Worm (Caenorhabditis elegans) whole organism, L4 larva: ENCODE results near the gene B0507.7.
"Not testable (repeated sequence)": the region's sequence is repeated elsewhere in the genome, so short reads cannot be mapped to it uniquely, and the experiment has no call there.

Experiments
- ama-1 ChIP-seq: fragments of 150-350 bp; optimal IDR thresholded peaks from 2 replicates; lab custom pipeline; 2014; ENCODE audit warnings: inconsistent platforms, mixed read lengths
- arid-1 ChIP-seq: fragments of 200-800 bp; sonication (Bioruptor generic); conservative IDR thresholded peaks from 2 replicates; pipeline ENCODE4 v1.3.6; 2022; ENCODE audit warnings: missing genetic modification reagents, missing genetic modification characterization, missing compliant biosample characterization
- daf-12 ChIP-seq: fragments of 150-350 bp; optimal IDR thresholded peaks from 2 replicates; lab custom pipeline; 2014; ENCODE audit warnings: missing biosample characterization, missing genetic modification reagents, missing genetic modification characterization
- dmd-8 ChIP-seq: fragments of 200-800 bp; sonication (Bioruptor generic); IDR thresholded peaks from 2 replicates; pipeline ENCODE4 v1.3.6; 2022; ENCODE audit warnings: missing genetic modification characterization, missing compliant biosample characterization
- nhr-11 ChIP-seq: fragments of 150-350 bp; optimal IDR thresholded peaks from 2 replicates; lab custom pipeline; 2014; ENCODE audit warnings: missing biosample characterization, missing genetic modification characterization
- nhr-25 ChIP-seq: sonication (generic microtip); optimal IDR thresholded peaks from 2 replicates; lab custom pipeline; 2017; ENCODE audit warnings: missing genetic modification characterization, mild to moderate bottlenecking, missing compliant biosample characterization, antibody characterized with exemption, moderate library complexity, borderline replicate concordance; ENCODE audit not compliant: insufficient read depth
- nhr-41 ChIP-seq: fragments of 200-800 bp; sonication (Bioruptor generic); IDR thresholded peaks from 2 replicates; pipeline ENCODE4 v1.3.6; 2022; ENCODE audit warnings: missing genetic modification reagents, missing genetic modification characterization, missing compliant biosample characterization
- set-16 ChIP-seq: fragments of 200-800 bp; sonication (Bioruptor generic); IDR thresholded peaks from 2 replicates; pipeline ENCODE4 v1.3.6; 2022; ENCODE audit warnings: missing genetic modification reagents, missing genetic modification characterization, missing compliant biosample characterization
- skn-1 ChIP-seq: fragments of 150-350 bp; optimal IDR thresholded peaks from 2 replicates; lab custom pipeline; 2014; ENCODE audit warnings: missing biosample characterization, missing genetic modification characterization
- unc-39 ChIP-seq: sonication (generic microtip); optimal IDR thresholded peaks from 2 replicates; lab custom pipeline; 2017; ENCODE audit warnings: missing biosample characterization, missing genetic modification characterization
- zag-1 ChIP-seq: fragments of 150-350 bp; optimal IDR thresholded peaks from 2 replicates; lab custom pipeline; 2014; ENCODE audit warnings: missing biosample characterization, missing genetic modification characterization
- zfp-3 ChIP-seq: fragments of 200-800 bp; sonication (Bioruptor generic); conservative IDR thresholded peaks from 2 replicates; pipeline ENCODE4 v1.3.6; 2022; ENCODE audit warnings: missing genetic modification reagents, missing genetic modification characterization, missing compliant biosample characterization

- not testable (repeated sequence) for TF ChIP-seq nhr-11 (tag; lab: Kevin White, UChicago); zag-1; dmd-8; arid-1 (GFP tag; lab: Robert Waterston, UW); ama-1; nhr-25 (tag; lab: Kevin White, UChicago); nhr-41 (GFP tag; lab: Robert Waterston, UW); unc-39 (tag; lab: Kevin White, UChicago); daf-12 (tag; lab: Kevin White, UChicago); skn-1 (tag; lab: Kevin White, UChicago); set-16 (GFP tag; lab: Robert Waterston, UW); zfp-3 (GFP tag; lab: Robert Waterston, UW)
Observed at ce11 chrV:8722160-8722559, 36.4 kb downstream of the B0507.7 start, which contains the start of gene ZC196.8.
